Fruit fly (Drosophila melanogaster): Measurements from ENCODE around the gene Rhau.

Gene Rhau

dm6 chr2L:20799991-20800897, 42.5 kb upstream of the Rhau start (continued):
- no peak for TF ChIP-seq zen2 (GFP tag; IDR thresholded peaks at IDR 0.05; ENCODE audit: partially characterized antibody)
- peak; percentile 80 for TF ChIP-seq Dek (tag; optimal IDR thresholded peaks at IDR 0.05)
- TF ChIP-seq Hmr (GFP tag; optimal IDR thresholded peaks at IDR 0.05), result peak; percentile 92
- 0 out of 3 replicates have a peak, but pooled peaks have one; percentile 26 for TF ChIP-seq C15 (GFP tag; IDR thresholded peaks at IDR 0.05)
- TF ChIP-seq her (GFP tag; optimal IDR thresholded peaks at IDR 0.05), result peak; percentile 83
- no peak for TF ChIP-seq HLHmδ (GFP tag; optimal IDR thresholded peaks at IDR 0.05)
- peak; percentile 94 for TF ChIP-seq nom (GFP tag; optimal IDR thresholded peaks at IDR 0.05)
- TF ChIP-seq fd3F (GFP tag; optimal IDR thresholded peaks at IDR 0.05), result peak; percentile 66
- TF ChIP-seq inv (GFP tag; IDR thresholded peaks at IDR 0.05; ENCODE audit: partially characterized antibody), result no peak
- TF ChIP-seq HLH54F (GFP tag; optimal IDR thresholded peaks at IDR 0.05), result peak; percentile 80
- peak; percentile 81 for TF ChIP-seq HmgZ (tag; optimal IDR thresholded peaks at IDR 0.05)
- TF ChIP-seq chinmo (GFP tag; IDR thresholded peaks at IDR 0.05; ENCODE audit: partially characterized antibody), result peak; percentile 70; the same call in 1 of the 4 replicates
- no peak; the same call in 2 of the 3 replicates for TF ChIP-seq HLH4C (GFP tag; IDR thresholded peaks at IDR 0.05; ENCODE audit: partially characterized antibody)
- peak; percentile 65 for TF ChIP-seq Poxn (GFP tag; IDR thresholded peaks at IDR 0.05)
- peak; percentile 82 for TF ChIP-seq Xrp1 (GFP tag; IDR thresholded peaks at IDR 0.05)
- no peak for TF ChIP-seq CG8290 (GFP tag; optimal IDR thresholded peaks at IDR 0.05)
- TF ChIP-seq CG8290 (tag; optimal IDR thresholded peaks at IDR 0.05), result peak in 1 of 2 experiments; percentile 96
- no peak for TF ChIP-seq Dll (GFP tag; IDR thresholded peaks at IDR 0.05; ENCODE audit: partially characterized antibody)
- no peak for TF ChIP-seq hb (GFP tag; IDR thresholded peaks at IDR 0.05; ENCODE audit: partially characterized antibody)
- TF ChIP-seq CG12942 (GFP tag; optimal IDR thresholded peaks at IDR 0.05), result peak; percentile 24
- TF ChIP-seq row (GFP tag; IDR thresholded peaks at IDR 0.05), result peak; percentile 84
- TF ChIP-seq CG15514 (GFP tag; optimal IDR thresholded peaks at IDR 0.05), result peak; percentile 77
- peak; percentile 77 for TF ChIP-seq CG12071 (GFP tag; optimal IDR thresholded peaks at IDR 0.05)
- peak; percentile 91 for TF ChIP-seq corto (GFP tag; optimal IDR thresholded peaks at IDR 0.05)
- TF ChIP-seq usp (GFP tag; optimal IDR thresholded peaks at IDR 0.05), result no peak
- no peak for TF ChIP-seq GATAe (GFP tag; conservative IDR thresholded peaks at IDR 0.05)
- no peak for TF ChIP-seq nerfin-2 (GFP tag; IDR thresholded peaks at IDR 0.05; ENCODE audit: partially characterized antibody)
- peak; percentile 53 for TF ChIP-seq CG10959 (GFP tag; IDR thresholded peaks at IDR 0.05)
- peak; percentile 60; the same call in 1 of the 2 replicates for TF ChIP-seq CG32767 (GFP tag; IDR thresholded peaks at IDR 0.05)
- TF ChIP-seq D19B (GFP tag; optimal IDR thresholded peaks at IDR 0.05), result peak; percentile 52
- TF ChIP-seq CG8359 (GFP tag; optimal IDR thresholded peaks at IDR 0.05; ENCODE audit: borderline replicate concordance), result no peak
- peak; percentile 81 for TF ChIP-seq CG9817 (tag; optimal IDR thresholded peaks at IDR 0.05)
- peak; percentile 70 for TF ChIP-seq CG14441 (GFP tag; IDR thresholded peaks at IDR 0.05)
- peak; percentile 78 for TF ChIP-seq HHEX (GFP tag; optimal IDR thresholded peaks at IDR 0.05)
- peak; percentile 85 for TF ChIP-seq BtbVII (GFP tag; optimal IDR thresholded peaks at IDR 0.05)
- peak; percentile 78 for TF ChIP-seq CG15269 (tag; optimal IDR thresholded peaks at IDR 0.05)
- peak; percentile 83 for TF ChIP-seq CG3281 (GFP tag; optimal IDR thresholded peaks at IDR 0.05)
- TF ChIP-seq zen (tag; optimal IDR thresholded peaks at IDR 0.05), result peak; percentile 62
- TF ChIP-seq Myb (GFP tag; optimal IDR thresholded peaks at IDR 0.05), result peak; percentile 69
- TF ChIP-seq danr (GFP tag; IDR thresholded peaks at IDR 0.05), result 0 out of 2 replicates have a peak, but pooled peaks have one; percentile 29
- TF ChIP-seq Bteb2 (GFP tag; optimal IDR thresholded peaks at IDR 0.05), result peak; percentile 69
- TF ChIP-seq CG10543 (GFP tag; optimal IDR thresholded peaks at IDR 0.05), result peak; percentile 69
- TF ChIP-seq ttk (GFP tag; IDR thresholded peaks at IDR 0.05), result peak; percentile 59; the same call in 1 of the 2 replicates
- TF ChIP-seq Dbx (GFP tag; IDR thresholded peaks at IDR 0.05), result peak; percentile 85
- peak; percentile 67 for TF ChIP-seq CG13424 (tag; optimal IDR thresholded peaks at IDR 0.05)
- peak; percentile 56 for TF ChIP-seq CG10274 (GFP tag; optimal IDR thresholded peaks at IDR 0.05)
- TF ChIP-seq mirr (GFP tag; optimal IDR thresholded peaks at IDR 0.05), result peak; percentile 35

Data from whole organism, embryonic.